Worm (Caenorhabditis elegans) whole organism, mixed stage, embryonic: ENCODE measurements around the gene F10G7.5.

Experiments used
- M03D4.4 ChIP-seq: sonication (generic microtip); optimal IDR thresholded peaks from 2 replicates; lab custom pipeline; 2017; ENCODE audit warnings: mild to moderate bottlenecking, missing genetic modification characterization, missing compliant biosample characterization
- bed-3 ChIP-seq: fragments of 200-800 bp; sonication (Bioruptor generic); optimal IDR thresholded peaks from 3 replicates; lab custom pipeline; 2018; ENCODE audit warnings: mild to moderate bottlenecking, missing genetic modification characterization, moderate library complexity, missing compliant biosample characterization
- blmp-1 ChIP-seq: fragments of 150-350 bp; optimal IDR thresholded peaks from 2 replicates; lab custom pipeline; 2014; ENCODE audit warnings: missing biosample characterization, missing genetic modification characterization
- ceh-39 ChIP-seq: fragments of 150-350 bp; optimal IDR thresholded peaks from 2 replicates; lab custom pipeline; 2014; ENCODE audit warnings: missing biosample characterization, missing genetic modification characterization
- ceh-43 ChIP-seq: fragments of 200-800 bp; sonication (Bioruptor generic); optimal IDR thresholded peaks from 2 replicates; lab custom pipeline; 2018; ENCODE audit warnings: mild to moderate bottlenecking, missing genetic modification characterization, moderate library complexity, missing compliant biosample characterization
- ceh-83 ChIP-seq: fragments of 200-800 bp; sonication (Bioruptor generic); optimal IDR thresholded peaks from 2 replicates; lab custom pipeline; 2018; ENCODE audit warnings: mild to moderate bottlenecking, missing genetic modification characterization, missing compliant biosample characterization
- ces-1 ChIP-seq: fragments of 150-350 bp; optimal IDR thresholded peaks from 2 replicates; lab custom pipeline; 2014; ENCODE audit warnings: missing biosample characterization, missing genetic modification reagents, missing genetic modification characterization
- cnd-1 ChIP-seq: fragments of 200-800 bp; sonication (Bioruptor generic); optimal IDR thresholded peaks from 2 replicates; lab custom pipeline; 2018; ENCODE audit warnings: mild to moderate bottlenecking, missing genetic modification characterization, missing compliant biosample characterization
- elt-3 ChIP-seq: fragments of 150-350 bp; optimal IDR thresholded peaks from 2 replicates; lab custom pipeline; 2014; ENCODE audit warnings: missing biosample characterization, missing genetic modification characterization
- flh-1 ChIP-seq: fragments of 200-800 bp; sonication (Bioruptor generic); optimal IDR thresholded peaks from 2 replicates; lab custom pipeline; 2018; ENCODE audit warnings: mild to moderate bottlenecking, missing genetic modification characterization, moderate library complexity, missing compliant biosample characterization
- ham-2 ChIP-seq: fragments of 200-800 bp; sonication (Bioruptor generic); optimal IDR thresholded peaks from 2 replicates; lab custom pipeline; 2018; ENCODE audit warnings: mild to moderate bottlenecking, missing genetic modification characterization, missing compliant biosample characterization
- hlh-1 ChIP-seq: fragments of 150-350 bp; optimal IDR thresholded peaks from 2 replicates; lab custom pipeline; 2014; ENCODE audit warnings: missing biosample characterization, missing genetic modification reagents, missing genetic modification characterization
- lin-13 ChIP-seq: fragments of 150-350 bp; optimal IDR thresholded peaks from 2 replicates; lab custom pipeline; 2014; ENCODE audit warnings: missing biosample characterization, missing genetic modification characterization
- lin-32 ChIP-seq: fragments of 200-800 bp; sonication (Bioruptor generic); optimal IDR thresholded peaks from 2 replicates; lab custom pipeline; 2018; ENCODE audit warnings: mild to moderate bottlenecking, missing genetic modification characterization, missing compliant biosample characterization
- lsy-2 ChIP-seq: fragments of 150-350 bp; optimal IDR thresholded peaks from 2 replicates; lab custom pipeline; 2014; ENCODE audit warnings: missing biosample characterization, missing genetic modification characterization
- mab-5 ChIP-seq: fragments of 150-350 bp; optimal IDR thresholded peaks from 2 replicates; lab custom pipeline; 2014; ENCODE audit warnings: missing biosample characterization, missing genetic modification characterization
- mep-1 ChIP-seq: fragments of 150-350 bp; optimal IDR thresholded peaks from 2 replicates; lab custom pipeline; 2017; ENCODE audit warnings: missing biosample characterization, missing genetic modification reagents, missing genetic modification characterization, inconsistent platforms
- mls-2 ChIP-seq: sonication (generic microtip); optimal IDR thresholded peaks from 2 replicates; lab custom pipeline; 2016; ENCODE audit warnings: mild to moderate bottlenecking, missing genetic modification characterization, moderate library complexity, missing compliant biosample characterization
- nhr-12 ChIP-seq: fragments of 150-350 bp; optimal IDR thresholded peaks from 2 replicates; lab custom pipeline; 2014; ENCODE audit warnings: missing biosample characterization, missing genetic modification characterization
- nhr-2 ChIP-seq: fragments of 150-350 bp; optimal IDR thresholded peaks from 2 replicates; lab custom pipeline; 2014; ENCODE audit warnings: missing biosample characterization, missing genetic modification characterization
- nhr-237 ChIP-seq: fragments of 150-350 bp; optimal IDR thresholded peaks from 2 replicates; lab custom pipeline; 2014; ENCODE audit warnings: missing biosample characterization, missing genetic modification characterization
- nhr-28 ChIP-seq: fragments of 150-350 bp; optimal IDR thresholded peaks from 2 replicates; lab custom pipeline; 2014; ENCODE audit warnings: missing biosample characterization, missing genetic modification characterization
- nhr-76 ChIP-seq: sonication (generic microtip); optimal IDR thresholded peaks from 2 replicates; lab custom pipeline; 2017; ENCODE audit warnings: missing biosample characterization, missing genetic modification characterization
- pha-4 ChIP-seq: fragments of 150-350 bp; optimal IDR thresholded peaks from 2 replicates; lab custom pipeline; 2018; ENCODE audit warnings: missing biosample characterization, missing genetic modification reagents, missing genetic modification characterization
- sem-2 ChIP-seq: fragments of 200-800 bp; sonication (Bioruptor generic); optimal IDR thresholded peaks from 2 replicates; lab custom pipeline; 2018; ENCODE audit warnings: mild to moderate bottlenecking, missing genetic modification characterization, missing compliant biosample characterization
- snpc-4 ChIP-seq: fragments of 150-350 bp; optimal IDR thresholded peaks from 2 replicates; lab custom pipeline; 2014; ENCODE audit warnings: missing biosample characterization, missing genetic modification characterization
- sptf-1 ChIP-seq: sonication (generic microtip); optimal IDR thresholded peaks from 2 replicates; lab custom pipeline; 2017; ENCODE audit warnings: mild to moderate bottlenecking, missing genetic modification characterization, moderate library complexity, missing compliant biosample characterization
- tbx-8 ChIP-seq: fragments of 200-800 bp; sonication (Bioruptor generic); optimal IDR thresholded peaks from 2 replicates; lab custom pipeline; 2018; ENCODE audit warnings: mild to moderate bottlenecking, missing genetic modification characterization, moderate library complexity, missing compliant biosample characterization
- unc-120 ChIP-seq: sonication (generic microtip); optimal IDR thresholded peaks from 2 replicates; lab custom pipeline; 2017; ENCODE audit warnings: missing genetic modification characterization, missing compliant biosample characterization; ENCODE audit not compliant: poor library complexity, severe bottlenecking
- unc-39 ChIP-seq: fragments of 150-350 bp; optimal IDR thresholded peaks from 2 replicates; lab custom pipeline; 2014; ENCODE audit warnings: missing biosample characterization, missing genetic modification characterization
- unc-62 ChIP-seq: fragments of 150-350 bp; optimal IDR thresholded peaks from 2 replicates; lab custom pipeline; 2014; ENCODE audit warnings: missing biosample characterization, missing genetic modification reagents, missing genetic modification characterization
- zip-8 ChIP-seq: fragments of 150-350 bp; optimal IDR thresholded peaks from 2 replicates; lab custom pipeline; 2014; ENCODE audit warnings: missing biosample characterization, missing genetic modification characterization
- ztf-11 ChIP-seq: fragments of 150-350 bp; optimal IDR thresholded peaks from 2 replicates; lab custom pipeline; 2014; ENCODE audit warnings: missing biosample characterization, missing genetic modification characterization

F10G7.5 gene

ce11 chrII:4674188-4674587 is 19.0 kb upstream of the F10G7.5 start:
- no peak for TF ChIP-seq lsy-2
- TF ChIP-seq nhr-76: no peak
- no peak for TF ChIP-seq sptf-1 (tag; lab: Kevin White, UChicago)
- TF ChIP-seq unc-39 (tag; lab: Kevin White, UChicago): no peak
- TF ChIP-seq lin-32 (GFP tag; lab: Kevin White, UChicago): no peak
- TF ChIP-seq ham-2 (GFP tag; lab: Kevin White, UChicago): no peak
- TF ChIP-seq ztf-11 (tag; lab: Kevin White, UChicago): no peak
- no peak for TF ChIP-seq mep-1 (tag; lab: Kevin White, UChicago)
- no peak for TF ChIP-seq nhr-12 (tag; lab: Kevin White, UChicago)
- TF ChIP-seq snpc-4: no peak
- no peak for TF ChIP-seq flh-1 (GFP tag; lab: Kevin White, UChicago)
- no peak for TF ChIP-seq nhr-28 (tag; lab: Kevin White, UChicago)
- no peak for TF ChIP-seq zip-8 (tag; lab: Kevin White, UChicago)
- no peak for TF ChIP-seq tbx-8 (GFP tag; lab: Kevin White, UChicago)
- no peak for TF ChIP-seq hlh-1 (tag; lab: Kevin White, UChicago)
- no peak for TF ChIP-seq unc-120 (tag; lab: Kevin White, UChicago)
- TF ChIP-seq ceh-39 (tag; lab: Kevin White, UChicago): no peak
- TF ChIP-seq M03D4.4 (tag; lab: Kevin White, UChicago): no peak

ce11 chrII:4675481-4675880 is 17.7 kb upstream of the F10G7.5 start, which contains the start of gene T05A7.3:
Gene T05A7.3, plus strand, starts transcription at chrII:4675781.
- TF ChIP-seq nhr-12 (tag; lab: Kevin White, UChicago): no peak
- no peak for TF ChIP-seq sem-2 (GFP tag; lab: Kevin White, UChicago)
- no peak for TF ChIP-seq ceh-43 (GFP tag; lab: Kevin White, UChicago)
- no peak for TF ChIP-seq blmp-1 (tag; lab: Kevin White, UChicago)
- no peak for TF ChIP-seq sptf-1 (tag; lab: Kevin White, UChicago)
- no peak for TF ChIP-seq snpc-4
- no peak for TF ChIP-seq lin-32 (GFP tag; lab: Kevin White, UChicago)
- TF ChIP-seq bed-3 (GFP tag; lab: Kevin White, UChicago): no peak
- TF ChIP-seq mab-5 (tag; lab: Kevin White, UChicago): no peak
- no peak for TF ChIP-seq tbx-8 (GFP tag; lab: Kevin White, UChicago)
- TF ChIP-seq unc-62 (GFP tag; lab: Kevin White, UChicago): no peak
- TF ChIP-seq mep-1 (tag; lab: Kevin White, UChicago): no peak
- no peak for TF ChIP-seq ztf-11 (tag; lab: Kevin White, UChicago)
- no peak for TF ChIP-seq M03D4.4 (tag; lab: Kevin White, UChicago)

ce11 chrII:4676241-4676640 is 17.0 kb upstream of the F10G7.5 start:
- TF ChIP-seq hlh-1 (tag; lab: Kevin White, UChicago) (peak; percentile 75), cnd-1 (no peak), unc-62 (GFP tag; lab: Kevin White, UChicago) (peak; percentile 40), M03D4.4 (tag; lab: Kevin White, UChicago) (no peak)

DNA sequence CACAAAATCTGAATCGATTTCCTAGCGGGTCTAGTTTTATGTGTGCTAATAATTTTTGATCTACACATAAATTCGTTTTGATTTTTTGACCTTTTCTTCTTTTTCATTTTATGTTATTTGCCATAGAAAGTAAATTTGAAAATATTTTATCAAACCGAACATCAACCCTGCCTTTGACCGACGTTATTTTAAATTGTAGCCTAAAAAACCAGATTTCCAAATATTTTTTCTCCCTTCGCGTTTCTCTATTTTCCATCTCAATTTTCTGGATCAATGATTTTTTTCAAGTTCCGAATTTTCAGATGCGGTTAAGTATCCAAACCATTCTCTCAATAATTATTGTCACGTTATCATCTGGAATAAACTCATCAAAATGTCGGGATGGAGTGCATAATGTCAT is 15.3 kb upstream of the F10G7.5 start, which contains the start of gene T05A7.1:
Gene T05A7.1 (plus strand): TSS at position 301 of the 400 bp plus-strand sequence.
- TF ChIP-seq mls-2 (tag; lab: Kevin White, UChicago) (no peak), pha-4 (no peak), lsy-2 (no peak), elt-3 (tag; lab: Kevin White, UChicago) (no peak), ceh-83 (GFP tag; lab: Kevin White, UChicago) (no peak), ceh-43 (GFP tag; lab: Kevin White, UChicago) (no peak), unc-39 (tag; lab: Kevin White, UChicago) (no peak), ham-2 (GFP tag; lab: Kevin White, UChicago) (no peak), cnd-1 (no peak), bed-3 (GFP tag; lab: Kevin White, UChicago) (no peak), snpc-4 (no peak), hlh-1 (tag; lab: Kevin White, UChicago) (no peak), lin-32 (GFP tag; lab: Kevin White, UChicago) (no peak), ztf-11 (tag; lab: Kevin White, UChicago) (no peak), nhr-2 (no peak), nhr-76 (no peak)

DNA sequence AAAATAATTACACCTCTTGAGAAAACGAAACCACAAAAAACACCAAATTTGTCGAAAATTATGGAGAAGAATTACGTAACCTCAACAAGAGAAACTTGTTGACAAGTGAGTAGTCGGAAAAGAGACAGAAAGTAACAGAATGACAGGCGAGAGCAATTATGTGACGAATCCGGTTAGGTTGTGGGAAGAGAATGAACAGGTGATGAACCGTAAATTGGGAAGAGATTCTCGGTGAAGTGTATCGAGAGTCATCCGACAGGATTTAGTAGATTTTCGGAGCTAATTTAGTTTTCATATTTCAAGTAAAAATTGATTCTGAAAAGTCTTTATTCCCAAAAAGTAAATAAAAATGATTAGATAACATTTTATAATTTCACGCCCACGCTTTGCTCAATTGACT is 11.8 kb upstream of the F10G7.5 start, which contains the start of gene T05A7.7:
Gene T05A7.7 (minus strand): TSS at position 101 of the 400 bp plus-strand sequence.
- TF ChIP-seq zip-8 (tag; lab: Kevin White, UChicago) (no peak), lin-13 (tag; lab: Kevin White, UChicago) (no peak), nhr-237 (tag; lab: Kevin White, UChicago) (no peak), ceh-43 (GFP tag; lab: Kevin White, UChicago) (no peak), cnd-1 (no peak), ceh-83 (GFP tag; lab: Kevin White, UChicago) (no peak), ces-1 (GFP tag; lab: Kevin White, UChicago) (no peak), nhr-76 (no peak), ztf-11 (tag; lab: Kevin White, UChicago) (no peak), nhr-12 (tag; lab: Kevin White, UChicago) (no peak), sem-2 (GFP tag; lab: Kevin White, UChicago) (no peak), flh-1 (GFP tag; lab: Kevin White, UChicago) (no peak), pha-4 (no peak), sptf-1 (tag; lab: Kevin White, UChicago) (no peak), hlh-1 (tag; lab: Kevin White, UChicago) (no peak), unc-62 (GFP tag; lab: Kevin White, UChicago) (no peak)
